Worm (Caenorhabditis elegans) whole organism, dauer: ENCODE data around the gene T28C6.3.

Source experiments
- unc-62 ChIP-seq: sonication (generic microtip); optimal IDR thresholded peaks from 2 replicates; lab custom pipeline; 2017; ENCODE audit warnings: missing biosample characterization, missing genetic modification reagents, missing genetic modification characterization

Gene T28C6.3

DNA sequence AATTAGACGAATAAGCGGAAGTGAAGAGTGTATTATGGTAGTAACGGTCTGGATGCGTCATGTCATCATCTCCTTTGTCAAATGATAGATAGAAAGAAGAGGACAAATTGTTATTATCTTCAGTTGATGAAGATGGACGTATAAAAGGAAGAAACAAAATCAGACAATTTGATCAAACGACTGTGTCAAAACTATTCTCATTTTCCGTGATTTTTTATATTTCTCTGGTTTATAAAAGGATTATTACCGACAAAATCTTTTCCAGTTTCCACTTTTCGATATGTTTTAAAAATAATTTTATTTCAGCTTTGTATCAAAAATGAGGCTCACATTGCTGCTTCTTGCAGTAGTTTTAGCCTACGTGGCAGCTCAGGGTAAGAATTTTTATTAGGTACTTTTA lies 4.1 kb upstream of the T28C6.3 start, which contains the start of gene grsp-2:
grsp-2 (plus strand) TSS at position 301 of the 400 bp plus-strand sequence.
- no peak for TF ChIP-seq unc-62 (GFP tag; lab: Kevin White, UChicago)

DNA sequence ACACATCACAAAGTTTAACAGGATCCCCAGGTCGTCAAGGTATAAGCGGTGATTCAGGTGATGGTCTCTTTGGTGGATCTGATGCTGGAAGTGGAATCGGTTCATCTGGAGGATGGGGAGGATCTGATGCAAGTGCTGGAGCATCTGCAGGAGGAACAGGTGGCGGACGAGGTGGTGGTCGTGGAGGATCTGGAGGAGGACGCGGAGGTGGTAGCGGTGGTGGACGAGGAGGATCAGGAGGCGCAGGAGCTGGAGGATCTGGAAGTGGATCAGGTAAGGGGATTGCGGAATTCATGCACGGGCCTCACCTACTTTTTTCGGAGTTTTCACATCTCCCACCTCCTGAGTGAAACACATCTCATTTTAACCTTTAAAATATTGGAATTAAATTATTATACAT lies 3.5 kb upstream of the T28C6.3 start:
- TF ChIP-seq unc-62 (GFP tag; lab: Kevin White, UChicago) = no peak

DNA sequence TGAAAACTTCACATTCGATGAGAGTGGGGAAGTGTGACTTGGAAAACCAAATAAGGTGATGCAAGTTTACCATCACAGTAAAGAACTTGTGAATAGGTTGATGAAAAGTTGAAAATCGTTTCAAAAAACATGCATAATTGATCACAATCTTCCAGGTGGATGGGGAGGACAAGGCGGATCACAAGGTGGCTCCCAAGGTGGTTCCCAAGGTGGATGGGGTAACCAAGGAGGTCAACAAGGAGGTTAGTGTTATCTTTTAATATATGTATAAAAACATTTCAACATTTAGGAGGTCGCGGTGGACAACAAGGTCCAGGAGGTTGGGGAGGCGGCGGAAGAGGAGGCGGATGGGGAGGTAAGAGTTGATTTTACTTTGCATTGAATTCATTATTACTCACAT lies 2.5 kb upstream of the T28C6.3 start, which contains the start of gene T28C6.10:
T28C6.10 (plus strand) TSS at position 301 of the 400 bp plus-strand sequence.
- no peak for TF ChIP-seq unc-62 (GFP tag; lab: Kevin White, UChicago)

DNA sequence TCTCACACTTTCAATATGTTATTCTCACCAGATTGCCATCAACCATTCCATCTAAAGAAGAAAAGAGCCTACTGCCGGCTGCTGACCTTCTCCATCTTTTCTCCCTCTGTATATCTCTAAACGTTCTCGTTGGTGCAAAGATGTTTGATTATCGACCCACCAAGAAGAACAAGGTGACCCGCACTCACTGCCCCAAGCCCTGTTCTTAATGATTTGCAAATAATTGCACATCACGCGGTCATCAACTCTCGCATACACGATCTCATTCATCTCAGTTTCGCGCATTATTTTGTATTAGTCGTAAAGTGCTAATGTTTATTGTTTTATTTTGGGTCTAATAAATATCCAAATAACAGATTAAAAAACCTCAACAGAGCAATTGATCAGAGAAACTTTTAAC lies 670 bp upstream of the T28C6.3 start:
- TF ChIP-seq unc-62 (GFP tag; lab: Kevin White, UChicago) = no peak

DNA sequence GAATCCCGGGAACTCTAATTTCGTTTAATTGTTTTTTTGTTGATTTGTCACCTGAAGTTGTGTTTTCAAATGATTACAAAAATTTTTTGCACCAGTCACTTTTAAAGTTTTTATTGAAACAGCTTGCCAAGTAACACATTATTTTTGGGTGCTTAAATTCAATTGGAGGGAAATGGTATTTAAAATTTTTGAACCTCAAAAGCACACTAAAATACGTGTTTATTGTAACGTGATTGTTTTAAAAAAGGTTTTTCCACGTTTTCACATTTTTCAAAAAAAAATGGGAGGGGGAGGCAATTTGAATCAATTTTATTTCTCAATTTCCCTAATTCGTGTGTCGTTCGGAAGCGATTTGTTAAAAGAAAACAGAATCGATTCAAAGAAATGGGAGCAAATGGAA lies 1.0 kb downstream of the T28C6.3 start, which contains the start of gene T28C6.5:
T28C6.5 (plus strand) TSS at position 301 of the 400 bp plus-strand sequence.
- no peak for TF ChIP-seq unc-62 (GFP tag; lab: Kevin White, UChicago)

DNA sequence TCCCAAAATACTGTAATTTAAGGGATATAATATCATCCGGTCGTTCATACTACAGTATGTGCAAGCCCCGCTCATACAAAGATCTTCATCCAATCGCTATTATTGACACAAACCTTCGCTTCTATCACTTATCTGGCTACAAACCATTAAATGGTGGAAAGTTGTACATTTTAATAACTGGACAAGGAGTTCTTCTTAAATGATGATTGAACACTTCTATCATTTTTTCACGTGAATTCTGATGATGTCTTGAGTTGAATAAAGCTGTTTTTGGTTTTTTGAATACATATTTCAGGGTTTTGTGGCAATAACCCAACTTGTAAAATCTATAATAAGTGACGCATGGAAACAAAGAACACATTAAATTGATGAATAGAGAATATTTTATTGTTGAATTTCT lies 2.5 kb downstream of the T28C6.3 start:
- TF ChIP-seq unc-62 (GFP tag; lab: Kevin White, UChicago) = no peak

DNA sequence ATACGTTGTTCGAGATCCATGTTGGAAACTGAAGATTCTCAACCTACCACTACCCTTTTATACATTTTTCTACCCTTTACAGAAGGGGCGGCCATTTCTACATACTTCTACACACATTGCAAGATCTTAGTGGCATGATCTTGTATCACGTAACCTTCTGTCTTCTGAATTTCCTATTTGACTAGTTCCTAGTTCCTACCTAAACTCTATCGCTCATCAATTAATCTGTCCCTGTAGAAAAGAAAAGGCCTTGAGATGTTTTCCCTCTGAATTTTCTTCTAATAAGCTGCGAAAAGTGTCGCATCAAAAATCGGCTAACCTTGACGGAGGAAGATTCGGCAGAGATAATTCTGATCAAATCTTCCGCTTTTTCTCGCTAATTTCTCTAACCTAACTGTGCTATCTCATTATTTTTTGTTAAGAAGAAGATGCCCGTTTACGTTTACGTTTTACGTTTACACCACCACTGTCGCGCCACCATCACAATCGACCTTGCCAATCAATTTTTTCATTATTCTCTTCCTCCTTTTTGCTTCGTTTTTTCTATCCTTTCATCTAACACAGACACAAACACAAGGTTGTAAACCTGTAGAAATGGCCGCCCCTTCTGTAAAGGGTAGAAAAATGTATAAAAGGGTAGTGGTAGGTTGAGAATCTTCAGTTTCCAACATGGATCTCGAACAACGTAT lies 4.1 kb downstream of the T28C6.3 start, which contains the start of the genes col-117 and col-3:
col-117 (minus strand) TSS at position 51 of the 689 bp plus-strand sequence.
col-3 (plus strand) TSS at position 639 of the 689 bp plus-strand sequence.
- TF ChIP-seq unc-62 (GFP tag; lab: Kevin White, UChicago) = no peak

DNA sequence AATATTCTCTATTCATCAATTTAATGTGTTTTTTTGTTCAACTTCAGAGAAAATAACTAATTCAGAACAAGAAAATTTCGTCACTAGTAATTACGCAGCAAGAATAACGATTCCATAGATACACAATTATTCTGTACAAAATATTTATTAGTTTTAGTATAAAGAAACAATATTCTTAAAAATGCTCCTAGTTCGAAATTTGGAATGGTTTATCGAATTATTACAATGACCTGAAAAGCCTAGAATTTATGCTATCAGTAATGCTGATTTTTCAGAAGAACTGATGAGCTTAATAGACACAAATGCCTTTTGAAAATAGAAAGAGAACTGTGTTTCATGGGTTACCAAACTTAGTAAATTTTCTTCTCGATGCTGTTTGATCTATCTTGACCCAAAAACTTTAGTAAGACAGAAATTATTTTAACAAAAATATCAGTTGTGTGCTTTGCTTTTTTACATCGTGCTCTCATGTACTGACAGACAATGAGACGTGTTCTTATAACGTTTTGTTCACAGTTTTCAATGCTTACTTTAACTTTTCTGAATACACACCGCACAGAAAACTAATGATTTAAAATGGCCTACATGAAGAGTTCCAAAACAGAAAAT lies 6.0 kb downstream of the T28C6.3 start:
- no peak for TF ChIP-seq unc-62 (GFP tag; lab: Kevin White, UChicago)

DNA sequence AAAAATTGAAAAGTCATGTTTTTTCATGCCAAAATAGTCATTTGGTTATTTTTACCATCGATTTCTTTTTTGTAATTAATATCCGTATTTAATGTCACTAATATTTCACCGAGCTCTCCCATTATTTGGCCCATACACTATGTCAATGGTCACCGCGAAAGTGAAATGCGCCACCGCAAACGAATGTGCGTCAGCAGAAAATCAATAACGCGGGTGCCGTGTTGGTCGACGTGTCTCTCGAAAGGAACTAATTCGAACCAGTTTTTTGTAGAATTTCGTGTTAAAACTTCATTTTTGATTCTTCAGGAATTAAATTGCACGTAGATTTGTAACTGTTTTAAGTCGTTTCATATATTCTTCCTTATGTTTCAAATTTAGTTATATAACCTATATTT lies 6.5 kb downstream of the T28C6.3 start:
- no peak for TF ChIP-seq unc-62 (GFP tag; lab: Kevin White, UChicago)

DNA sequence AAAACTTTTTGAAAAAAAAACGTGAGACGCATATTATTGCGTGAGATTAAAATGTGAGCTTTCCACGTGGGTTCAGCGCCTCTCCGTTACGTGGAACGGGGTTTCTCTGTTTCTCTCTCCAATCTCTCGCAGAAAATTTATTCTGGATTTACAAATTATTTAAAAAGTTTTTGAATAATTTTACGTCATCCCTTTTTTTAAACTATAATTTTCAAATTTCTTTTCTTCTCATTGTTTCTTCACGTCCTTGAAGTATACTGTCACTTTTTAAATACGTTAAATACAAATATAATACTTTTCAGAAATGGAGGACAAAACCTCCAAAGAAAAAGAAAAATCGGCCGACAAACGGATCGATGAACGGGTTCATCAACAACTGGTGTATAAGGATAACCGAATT lies 7.4 kb downstream of the T28C6.3 start, which contains the start of gene T28C6.7:
T28C6.7 (plus strand) TSS at position 301 of the 400 bp plus-strand sequence.
- no peak for TF ChIP-seq unc-62 (GFP tag; lab: Kevin White, UChicago)

DNA sequence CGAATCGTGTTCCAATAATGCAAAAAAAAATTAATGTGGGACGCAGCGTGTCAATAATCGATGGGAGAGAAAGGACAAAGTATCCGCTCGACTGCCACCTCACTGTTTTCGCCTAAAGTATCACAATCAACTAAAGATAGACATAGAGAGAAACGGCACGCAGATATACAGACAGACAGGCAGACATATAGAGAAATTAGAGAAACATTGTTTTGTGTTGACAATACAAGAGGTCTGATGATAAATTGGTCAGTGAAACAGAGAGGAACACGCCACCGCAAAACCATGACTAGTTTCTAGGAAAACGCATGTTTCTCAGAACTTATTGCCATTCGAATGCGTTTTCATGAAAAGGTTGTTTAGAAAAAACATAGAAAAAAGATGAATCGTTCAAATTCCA lies 10.4 kb downstream of the T28C6.3 start, which contains the start of gene T28C6.8:
T28C6.8 (minus strand) TSS at position 137 of the 400 bp plus-strand sequence.
- no peak for TF ChIP-seq unc-62 (GFP tag; lab: Kevin White, UChicago)

DNA sequence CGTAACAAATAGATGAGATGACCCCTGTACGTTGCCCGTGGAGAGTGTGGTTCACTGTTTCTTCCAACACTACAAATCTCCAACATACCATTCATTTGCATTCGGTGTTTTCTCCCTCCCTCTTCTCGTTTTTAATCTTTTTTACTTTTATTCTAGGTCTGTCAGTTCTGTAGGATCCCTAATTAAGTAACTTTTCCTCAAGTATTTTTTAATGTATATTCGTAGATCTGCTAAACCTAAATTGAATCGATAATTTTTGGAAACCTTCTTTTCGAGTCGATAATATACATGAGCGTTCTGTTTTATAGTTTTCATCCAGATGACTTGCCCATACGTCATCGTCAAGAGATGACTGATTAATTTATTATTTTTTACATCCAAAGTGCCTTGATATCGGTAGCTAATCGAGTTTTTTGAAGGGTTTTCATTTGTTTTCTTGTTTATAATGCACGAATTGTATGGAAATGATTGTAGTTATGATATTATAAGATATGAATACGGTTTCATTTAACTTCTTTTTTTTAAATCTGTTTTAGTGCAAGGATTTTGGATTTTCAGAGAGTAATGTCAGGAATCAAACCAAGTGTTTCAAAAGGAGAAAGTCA lies 20.1 kb downstream of the T28C6.3 start, which contains the start of the genes T28C6.11 and T11B7.1:
T28C6.11 (minus strand) TSS at position 101 of the 605 bp plus-strand sequence.
T11B7.1 (plus strand) TSS at position 555 of the 605 bp plus-strand sequence.
- TF ChIP-seq unc-62 (GFP tag; lab: Kevin White, UChicago) = no peak

DNA sequence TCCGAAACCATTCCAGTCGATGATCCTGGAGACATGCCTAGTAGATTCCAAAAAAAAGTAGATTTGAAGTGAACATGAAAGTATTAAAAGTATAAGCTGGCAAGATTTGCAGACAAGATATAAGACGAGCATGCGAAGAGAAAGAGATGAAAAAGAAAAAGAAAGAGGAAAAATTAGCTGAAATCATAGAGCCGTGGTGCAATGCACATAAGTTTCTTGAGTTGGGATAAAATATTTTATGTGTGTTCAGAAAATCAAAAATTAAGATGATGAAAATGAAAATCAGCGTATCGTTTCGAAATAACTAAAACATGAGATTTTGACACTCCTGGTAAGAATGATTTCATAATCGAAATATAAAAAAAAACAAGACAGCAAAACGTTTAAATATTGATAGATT lies 24.3 kb downstream of the T28C6.3 start, which contains the start of gene T11B7.2:
T11B7.2 (minus strand) TSS at position 101 of the 400 bp plus-strand sequence.
- TF ChIP-seq unc-62 (GFP tag; lab: Kevin White, UChicago) = no peak

DNA sequence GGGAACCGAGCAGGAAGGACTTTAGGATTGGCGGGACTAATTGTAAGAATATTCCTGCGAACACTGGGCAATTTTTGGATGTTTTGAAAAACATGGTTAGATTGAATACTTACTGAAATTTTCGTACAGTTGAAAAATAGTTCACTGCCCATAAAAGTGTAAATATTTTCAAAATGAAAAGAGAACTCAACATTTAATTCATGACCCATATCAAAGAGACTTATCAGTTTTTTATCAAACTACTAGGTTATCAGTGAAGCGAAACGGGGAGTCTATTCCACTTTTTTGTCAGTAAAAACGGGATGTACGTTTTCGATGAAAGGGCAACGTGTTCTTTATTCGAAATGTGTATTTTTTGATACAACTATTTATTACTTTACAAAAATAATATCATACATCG lies 25.8 kb downstream of the T28C6.3 start:
- TF ChIP-seq unc-62 (GFP tag; lab: Kevin White, UChicago) = no peak

DNA sequence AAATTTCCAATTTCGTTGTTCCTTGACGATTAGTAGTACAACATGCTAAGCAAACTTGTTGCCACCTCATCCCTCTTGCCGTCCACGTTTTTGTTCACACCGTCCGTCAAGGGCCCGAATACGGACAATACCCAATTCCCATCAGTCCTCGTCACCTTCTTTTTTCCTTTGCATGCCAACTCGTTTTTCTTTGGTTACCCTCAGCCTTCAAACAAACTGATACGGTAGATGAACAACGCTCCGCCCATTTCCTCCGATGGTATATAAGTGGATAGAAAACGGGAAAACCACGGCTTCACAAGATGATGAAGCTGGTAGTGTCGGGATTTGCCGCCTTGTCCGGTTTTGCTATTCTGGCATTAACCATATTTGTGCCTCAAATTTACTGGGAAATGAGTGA lies 27.8 kb downstream of the T28C6.3 start, which contains the start of gene col-118:
col-118 (plus strand) TSS at position 301 of the 400 bp plus-strand sequence.
- no peak for TF ChIP-seq unc-62 (GFP tag; lab: Kevin White, UChicago)

DNA sequence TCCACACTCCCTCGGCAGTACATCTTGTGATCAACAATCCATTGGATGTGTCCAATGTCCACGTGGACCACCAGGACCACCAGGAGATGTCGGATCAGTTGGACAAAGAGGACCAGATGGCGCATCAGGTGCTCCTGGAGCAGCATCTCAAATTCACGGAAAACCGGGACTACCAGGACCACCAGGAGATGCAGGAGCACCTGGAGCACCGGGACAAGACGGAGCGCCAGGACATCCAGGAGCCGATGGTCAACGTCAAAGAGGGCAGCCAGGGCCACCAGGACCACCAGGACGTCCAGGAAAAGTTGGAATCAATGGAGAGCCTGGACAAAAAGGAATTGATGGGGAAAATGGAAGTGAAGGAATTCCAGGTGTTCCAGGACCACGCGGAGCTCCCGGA lies 28.8 kb downstream of the T28C6.3 start:
- TF ChIP-seq unc-62 (GFP tag; lab: Kevin White, UChicago) = no peak
